Fruit fly (Drosophila melanogaster): ENCODE measurements around the gene CG17264.

- no peak for TF ChIP-seq Dll (optimal IDR thresholded peaks at IDR 0.05)
- TF ChIP-seq usp (GFP tag; optimal IDR thresholded peaks at IDR 0.05) = no peak
- TF ChIP-seq CG8478 (optimal IDR thresholded peaks at IDR 0.05) = no peak
- TF ChIP-seq pan (optimal IDR thresholded peaks at IDR 0.05) = no peak
- TF ChIP-seq psq (optimal IDR thresholded peaks at IDR 0.05) = no peak
- TF ChIP-seq EcR (GFP tag; optimal IDR thresholded peaks at IDR 0.05) = no peak
Observed at dm6 chr2L:3004601-3005000, 13.7 kb upstream of the CG17264 start.

Measured in whole organism.